Worm (Caenorhabditis elegans) whole organism, young adult: ENCODE data around the gene pdcd-2.
"Not testable (repeated sequence)": the region's sequence is repeated elsewhere in the genome, so short reads cannot be mapped to it uniquely, and the experiment has no call there.

Experiments
- B0035.1 ChIP-seq: sonication (generic microtip); optimal IDR thresholded peaks from 2 replicates; lab custom pipeline; 2016; ENCODE audit warnings: missing genetic modification characterization, mild to moderate bottlenecking, missing compliant biosample characterization, missing genotype, missing genetic modification reagents
- B0336.3 ChIP-seq: fragments of 200-800 bp; sonication (Bioruptor generic); IDR thresholded peaks from 2 replicates; pipeline ENCODE4 v1.3.6; 2022; ENCODE audit warnings: missing genetic modification characterization, missing compliant biosample characterization
- C17E4.6 ChIP-seq: fragments of 200-800 bp; sonication (Bioruptor generic); IDR thresholded peaks from 2 replicates; pipeline ENCODE4 v1.3.6; 2022; ENCODE audit warnings: missing genetic modification reagents, missing genetic modification characterization, missing compliant biosample characterization
- D2030.7 ChIP-seq: fragments of 200-800 bp; sonication (Bioruptor generic); IDR thresholded peaks from 2 replicates; pipeline ENCODE4 v1.3.6; 2022; ENCODE audit warnings: missing genetic modification reagents, missing genetic modification characterization, missing compliant biosample characterization
- F23B12.7 ChIP-seq: sonication (generic microtip); optimal IDR thresholded peaks from 2 replicates; lab custom pipeline; 2017; ENCODE audit warnings: missing genetic modification characterization, mild to moderate bottlenecking, missing compliant biosample characterization, antibody characterized with exemption, moderate library complexity; ENCODE audit not compliant: insufficient read depth
- F33H1.4 ChIP-seq: fragments of 200-800 bp; sonication (Bioruptor generic); IDR thresholded peaks from 2 replicates; pipeline ENCODE4 v1.3.6; 2022; ENCODE audit warnings: missing genetic modification reagents, missing genetic modification characterization, missing compliant biosample characterization
- F57A8.1 ChIP-seq: fragments of 200-800 bp; sonication (Bioruptor generic); optimal IDR thresholded peaks from 2 replicates; lab custom pipeline; 2018; ENCODE audit warnings: mild to moderate bottlenecking, missing genetic modification characterization, moderate library complexity, missing compliant biosample characterization
- T07F8.4 ChIP-seq: sonication (generic microtip); optimal IDR thresholded peaks from 2 replicates; lab custom pipeline; 2016; ENCODE audit warnings: mild to moderate bottlenecking, missing genetic modification characterization, moderate library complexity, missing compliant biosample characterization
- Y53F4B.3 ChIP-seq: fragments of 200-800 bp; sonication (Bioruptor generic); IDR thresholded peaks from 2 replicates; pipeline ENCODE4 v1.3.6; 2022; ENCODE audit warnings: missing genetic modification reagents, missing genetic modification characterization, missing compliant biosample characterization
- Y53G8AR.9 ChIP-seq: fragments of 200-800 bp; sonication (Bioruptor generic); conservative IDR thresholded peaks from 2 replicates; pipeline ENCODE4 v1.3.6; 2022; ENCODE audit warnings: missing genetic modification reagents, missing genetic modification characterization, missing compliant biosample characterization
- Y79H2A.3 ChIP-seq: fragments of 200-800 bp; sonication (Bioruptor generic); conservative IDR thresholded peaks from 2 replicates; pipeline ENCODE4 v1.3.6; 2022; ENCODE audit warnings: missing genetic modification reagents, missing genetic modification characterization, missing compliant biosample characterization
- ZK185.1 ChIP-seq: sonication (generic microtip); optimal IDR thresholded peaks from 2 replicates; lab custom pipeline; 2016; ENCODE audit warnings: mild to moderate bottlenecking, missing genetic modification characterization, missing compliant biosample characterization; ENCODE audit not compliant: poor library complexity, severe bottlenecking
- cebp-1 ChIP-seq, 2 experiments: fragments of 200-800 bp in 1 of 2; sonication (Bioruptor generic) in 1 of 2; sonication (generic microtip) in 1 of 2; IDR thresholded peaks in 1 of 2; optimal IDR thresholded peaks in 1 of 2; 2 replicates each; pipeline versions ENCODE4 v1.3.6 to Lab custom; 2017 to 2022; ENCODE audit warnings: missing compliant biosample characterization in 2 of 2, missing genetic modification characterization in 2 of 2, mild to moderate bottlenecking in 1 of 2, missing genetic modification reagents in 1 of 2, moderate library complexity in 1 of 2
- ceh-40 ChIP-seq: fragments of 200-800 bp; sonication (Bioruptor generic); IDR thresholded peaks from 2 replicates; pipeline ENCODE4 v1.3.6; 2022; ENCODE audit warnings: missing genetic modification characterization, missing compliant biosample characterization
- ceh-58 ChIP-seq: fragments of 200-800 bp; sonication (Bioruptor generic); IDR thresholded peaks from 2 replicates; pipeline ENCODE4 v1.3.6; 2022; ENCODE audit warnings: missing genetic modification characterization, missing compliant biosample characterization
- ceh-79 ChIP-seq: sonication (generic microtip); optimal IDR thresholded peaks from 2 replicates; lab custom pipeline; 2017; ENCODE audit warnings: mild to moderate bottlenecking, missing genetic modification characterization, missing compliant biosample characterization
- chd-7 ChIP-seq: sonication (generic microtip); optimal IDR thresholded peaks from 2 replicates; lab custom pipeline; 2016; ENCODE audit warnings: mild to moderate bottlenecking, missing genetic modification characterization, moderate library complexity, missing compliant biosample characterization
- egrh-3 ChIP-seq: fragments of 200-800 bp; sonication (Bioruptor generic); IDR thresholded peaks from 2 replicates; pipeline ENCODE4 v1.3.6; 2022; ENCODE audit warnings: missing genetic modification reagents, missing genetic modification characterization, missing compliant biosample characterization
- hmg-1.2 ChIP-seq: fragments of 200-800 bp; sonication (Bioruptor generic); IDR thresholded peaks from 2 replicates; pipeline ENCODE4 v1.3.6; 2022; ENCODE audit warnings: missing genetic modification reagents, missing genetic modification characterization, missing compliant biosample characterization
- hmg-20 ChIP-seq: fragments of 200-800 bp; sonication (Bioruptor generic); IDR thresholded peaks from 2 replicates; pipeline ENCODE4 v1.3.6; 2022; ENCODE audit warnings: missing genetic modification reagents, missing genetic modification characterization, missing compliant biosample characterization
- hrde-1 ChIP-seq: sonication (generic microtip); optimal IDR thresholded peaks from 2 replicates; lab custom pipeline; 2016; ENCODE audit warnings: missing genetic modification characterization, mild to moderate bottlenecking, missing compliant biosample characterization, moderate library complexity, missing genotype, missing genetic modification reagents, borderline replicate concordance
- lin-26 ChIP-seq: fragments of 200-800 bp; sonication (Bioruptor generic); IDR thresholded peaks from 2 replicates; pipeline ENCODE4 v1.3.6; 2022; ENCODE audit warnings: missing genetic modification reagents, missing genetic modification characterization, missing compliant biosample characterization
- lsl-1 ChIP-seq: fragments of 200-800 bp; sonication (Bioruptor generic); optimal IDR thresholded peaks from 2 replicates; lab custom pipeline; 2018; ENCODE audit warnings: mild to moderate bottlenecking, missing genetic modification characterization, moderate library complexity, missing compliant biosample characterization
- madf-6 ChIP-seq: fragments of 200-800 bp; sonication (Bioruptor generic); IDR thresholded peaks from 2 replicates; pipeline ENCODE4 v1.3.6; 2022; ENCODE audit warnings: missing genetic modification reagents, missing genetic modification characterization, missing compliant biosample characterization
- nfya-2 ChIP-seq: fragments of 200-800 bp; sonication (Bioruptor generic); IDR thresholded peaks from 2 replicates; pipeline ENCODE4 v1.3.6; 2022; ENCODE audit warnings: missing genetic modification reagents, missing genetic modification characterization, missing compliant biosample characterization
- nfyb-1 ChIP-seq: fragments of 200-800 bp; sonication (Bioruptor generic); IDR thresholded peaks from 2 replicates; pipeline ENCODE4 v1.3.6; 2022; ENCODE audit warnings: missing genetic modification reagents, missing genetic modification characterization, missing compliant biosample characterization
- rcor-1 ChIP-seq: fragments of 200-800 bp; sonication (Bioruptor generic); IDR thresholded peaks from 2 replicates; pipeline ENCODE4 v1.3.6; 2022; ENCODE audit warnings: missing genetic modification reagents, missing genetic modification characterization, missing compliant biosample characterization
- repo-1 ChIP-seq: sonication (generic microtip); optimal IDR thresholded peaks from 2 replicates; lab custom pipeline; 2017; ENCODE audit warnings: mild to moderate bottlenecking, missing genetic modification characterization, missing compliant biosample characterization
- sea-2 ChIP-seq: fragments of 200-800 bp; sonication (Bioruptor generic); IDR thresholded peaks from 2 replicates; pipeline ENCODE4 v1.3.6; 2022; ENCODE audit warnings: missing genetic modification characterization, missing compliant biosample characterization
- snpc-1.3 ChIP-seq: sonication (generic microtip); optimal IDR thresholded peaks from 2 replicates; lab custom pipeline; 2017; ENCODE audit warnings: missing genetic modification characterization, mild to moderate bottlenecking, missing compliant biosample characterization, antibody characterized with exemption, moderate library complexity, missing genotype, missing genetic modification reagents; ENCODE audit not compliant: insufficient read depth
- tlf-1 ChIP-seq: fragments of 200-800 bp; sonication (Bioruptor generic); optimal IDR thresholded peaks from 2 replicates; lab custom pipeline; 2018; ENCODE audit warnings: mild to moderate bottlenecking, missing genetic modification characterization, missing compliant biosample characterization
- ztf-26 ChIP-seq: sonication (generic microtip); optimal IDR thresholded peaks from 2 replicates; lab custom pipeline; 2017; ENCODE audit warnings: missing genetic modification characterization, missing compliant biosample characterization
- ztf-3 ChIP-seq: fragments of 200-800 bp; sonication (Bioruptor generic); optimal IDR thresholded peaks from 2 replicates; lab custom pipeline; 2018; ENCODE audit warnings: mild to moderate bottlenecking, missing genetic modification characterization, missing compliant biosample characterization

pdcd-2 gene

DNA sequence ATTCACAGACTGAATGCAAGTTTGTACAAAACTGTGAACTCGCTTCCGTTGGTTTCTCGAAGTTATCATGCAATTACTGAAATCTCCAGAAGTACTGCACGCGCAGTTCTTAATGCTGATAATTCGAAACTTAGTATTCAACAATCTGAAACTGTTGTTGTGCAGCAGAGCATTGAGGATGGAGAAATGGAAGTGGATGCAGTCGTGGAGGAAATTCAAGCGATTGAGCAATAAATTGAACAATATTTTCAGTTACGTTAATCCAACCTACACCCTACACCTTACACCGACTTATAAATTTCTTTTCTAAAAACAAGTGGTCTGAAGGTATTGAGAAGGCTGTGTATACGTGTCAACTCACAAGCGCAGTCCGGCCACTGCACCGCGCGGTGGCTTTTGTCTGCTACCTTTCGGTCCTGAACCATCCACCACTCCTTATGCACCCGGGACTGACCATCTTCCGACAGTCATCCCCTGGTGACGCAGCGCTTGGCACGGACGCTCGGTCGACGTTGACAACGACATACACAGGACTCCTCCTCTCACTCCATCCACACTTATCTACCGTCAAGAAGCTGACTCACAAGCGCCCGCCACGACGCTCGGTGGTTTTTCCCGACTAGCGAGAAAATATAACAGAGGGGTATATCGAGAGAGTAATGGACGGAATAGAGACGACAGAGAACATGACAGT is 39.1 kb downstream of the pdcd-2 start (continued):
- TF ChIP-seq ztf-3 (GFP tag; lab: Kevin White, UChicago): peak; percentile 42
- TF ChIP-seq hmg-20 (GFP tag; lab: Robert Waterston, UW): peak; percentile 60
- 0 out of 2 replicates have a peak, but pooled peaks have one; percentile 33 for TF ChIP-seq ceh-40
- TF ChIP-seq cebp-1 (GFP tag; IDR thresholded peaks at IDR 0.05; lab: Robert Waterston, UW): not testable (repeated sequence)
- TF ChIP-seq cebp-1 (tag; optimal IDR thresholded peaks at IDR 0.05; lab: Kevin White, UChicago): peak; percentile 54
- peak; percentile 73; the same call in 1 of the 2 replicates for TF ChIP-seq D2030.7
- TF ChIP-seq rcor-1 (GFP tag; lab: Robert Waterston, UW): peak; percentile 57
- peak; percentile 47 for TF ChIP-seq F33H1.4 (GFP tag; lab: Robert Waterston, UW)
- TF ChIP-seq madf-6 (GFP tag; lab: Robert Waterston, UW): peak; percentile 28
- peak; percentile 2 for TF ChIP-seq T07F8.4 (tag; lab: Kevin White, UChicago)
- peak; percentile 60 for TF ChIP-seq ztf-26
- peak; percentile 17; the same call in 1 of the 2 replicates for TF ChIP-seq C17E4.6 (GFP tag; lab: Robert Waterston, UW)
- peak; percentile 72 for TF ChIP-seq lin-26 (GFP tag; lab: Robert Waterston, UW)
- 0 out of 2 replicates have a peak, but pooled peaks have one; percentile 24 for TF ChIP-seq Y53G8AR.9 (GFP tag; lab: Robert Waterston, UW)

DNA sequence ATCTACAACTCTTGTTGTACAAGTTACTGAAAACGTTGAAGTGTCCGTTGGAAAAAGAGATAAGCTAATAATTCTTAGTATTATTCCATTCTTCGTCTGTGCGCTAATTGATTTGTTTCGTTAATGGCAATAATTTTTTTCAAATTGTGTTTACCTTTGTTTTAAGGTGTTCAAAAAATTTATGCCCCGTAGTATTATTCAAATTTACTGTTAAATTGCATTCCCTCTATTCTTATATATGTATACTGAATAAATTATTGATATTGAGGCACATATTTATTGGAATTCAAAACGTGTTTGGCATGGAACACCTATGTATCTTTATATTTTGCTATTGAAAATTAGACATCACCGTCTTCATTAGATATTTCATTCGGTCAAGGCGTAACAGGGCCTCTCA is 43.0 kb downstream of the pdcd-2 start, which contains the start of gene pals-26:
Gene pals-26, plus strand, starts transcription at position 301 of the 400 bp plus-strand sequence.
- no peak for TF ChIP-seq ZK185.1 (tag; lab: Kevin White, UChicago)
- TF ChIP-seq, all 124 proteins: peak for 0

DNA sequence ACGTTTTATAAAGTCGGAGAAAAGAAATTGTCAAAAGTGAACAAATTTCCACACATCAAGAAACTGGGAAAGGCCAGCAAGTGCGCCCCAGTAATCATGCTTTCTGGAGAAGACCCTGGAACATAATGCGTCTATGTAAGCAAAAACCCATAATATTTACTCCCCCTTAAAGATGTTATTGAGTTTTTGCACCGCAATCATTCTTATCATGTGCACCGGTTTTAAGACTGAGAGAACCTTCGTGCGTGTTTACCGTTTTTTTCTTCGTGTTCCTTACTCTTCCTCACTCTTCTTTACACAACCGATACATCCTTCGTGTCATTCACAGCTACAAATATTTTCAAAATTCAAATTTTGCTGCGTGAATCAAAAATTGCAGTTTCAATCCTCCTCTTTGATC is 45.0 kb downstream of the pdcd-2 start:
- no peak for TF ChIP-seq Y79H2A.3
- TF ChIP-seq lsl-1 (GFP tag; lab: Kevin White, UChicago): no peak
- no peak for TF ChIP-seq B0035.1 (tag; lab: Kevin White, UChicago)
- no peak for TF ChIP-seq repo-1 (tag; lab: Kevin White, UChicago)
- no peak for TF ChIP-seq ceh-58 (GFP tag; lab: Robert Waterston, UW)
- no peak for TF ChIP-seq hrde-1 (tag; lab: Kevin White, UChicago)
- TF ChIP-seq ceh-79 (tag; lab: Kevin White, UChicago): no peak
- no peak for TF ChIP-seq snpc-1.3 (tag; lab: Kevin White, UChicago)
- TF ChIP-seq nfya-2 (GFP tag; lab: Robert Waterston, UW): no peak
- no peak for TF ChIP-seq F23B12.7 (tag; lab: Kevin White, UChicago)
- TF ChIP-seq egrh-3 (GFP tag; lab: Robert Waterston, UW): no peak
- TF ChIP-seq sea-2 (GFP tag; lab: Robert Waterston, UW): no peak
- no peak for TF ChIP-seq F57A8.1 (GFP tag; lab: Kevin White, UChicago)
- no peak for TF ChIP-seq chd-7

DNA sequence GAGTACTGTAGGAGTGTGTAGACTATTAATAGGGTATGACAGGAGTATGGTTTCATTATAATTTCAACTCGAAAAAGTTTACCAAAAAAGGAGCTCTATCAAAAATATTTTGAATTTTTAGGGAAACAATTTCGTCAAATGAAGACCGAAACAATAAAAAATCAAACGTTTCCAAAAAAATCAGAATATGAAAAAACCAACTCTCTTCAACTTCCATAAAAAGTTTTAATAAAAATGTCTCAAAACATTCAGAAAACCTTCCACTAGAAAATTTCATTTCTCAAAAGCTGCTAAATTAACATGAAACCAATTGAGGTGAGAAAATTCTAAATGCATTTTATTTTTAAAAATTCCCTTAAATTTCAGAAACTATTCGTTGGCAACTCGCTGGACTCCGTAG is 47.3 kb downstream of the pdcd-2 start, which contains the start of gene ckb-3:
Gene ckb-3, plus strand, starts transcription at position 301 of the 400 bp plus-strand sequence.
- TF ChIP-seq snpc-1.3 (tag; lab: Kevin White, UChicago): no peak
- no peak for TF ChIP-seq Y79H2A.3
- no peak for TF ChIP-seq Y53F4B.3 (GFP tag; lab: Robert Waterston, UW)
- no peak for TF ChIP-seq B0336.3 (GFP tag; lab: Robert Waterston, UW)
- no peak for TF ChIP-seq hmg-1.2 (GFP tag; lab: Robert Waterston, UW)
- no peak for TF ChIP-seq ztf-26
- no peak for TF ChIP-seq nfyb-1 (GFP tag; lab: Robert Waterston, UW)
- no peak for TF ChIP-seq cebp-1 (GFP tag; IDR thresholded peaks at IDR 0.05; lab: Robert Waterston, UW)
- no peak for TF ChIP-seq cebp-1 (tag; optimal IDR thresholded peaks at IDR 0.05; lab: Kevin White, UChicago)
- no peak for TF ChIP-seq tlf-1 (GFP tag; lab: Kevin White, UChicago)
